Worm (Caenorhabditis elegans) whole organism, young adult: ENCODE results near the gene M70.2.

Experiments used
- B0261.1 ChIP-seq: sonication (generic microtip); optimal IDR thresholded peaks from 2 replicates; lab custom pipeline; 2016; ENCODE audit warnings: mild to moderate bottlenecking, missing genetic modification characterization, moderate library complexity, missing compliant biosample characterization
- B0336.3 ChIP-seq: fragments of 200-800 bp; sonication (Bioruptor generic); IDR thresholded peaks from 2 replicates; pipeline ENCODE4 v1.3.6; 2022; ENCODE audit warnings: missing genetic modification characterization, missing compliant biosample characterization
- F33H1.4 ChIP-seq: fragments of 200-800 bp; sonication (Bioruptor generic); IDR thresholded peaks from 2 replicates; pipeline ENCODE4 v1.3.6; 2022; ENCODE audit warnings: missing genetic modification reagents, missing genetic modification characterization, missing compliant biosample characterization
- T26A5.8 ChIP-seq: sonication (generic microtip); optimal IDR thresholded peaks from 2 replicates; lab custom pipeline; 2016; ENCODE audit warnings: missing genetic modification characterization, missing compliant biosample characterization
- Y56A3A.18 ChIP-seq: fragments of 200-800 bp; sonication (Bioruptor generic); IDR thresholded peaks from 2 replicates; pipeline ENCODE4 v1.3.6; 2022; ENCODE audit warnings: missing genetic modification reagents, missing genetic modification characterization, missing compliant biosample characterization
- akir-1 ChIP-seq: fragments of 200-800 bp; sonication (Bioruptor generic); optimal IDR thresholded peaks from 2 replicates; lab custom pipeline; 2018; ENCODE audit warnings: mild to moderate bottlenecking, missing genetic modification characterization, moderate library complexity, missing compliant biosample characterization
- attf-5 ChIP-seq: fragments of 200-800 bp; sonication (Bioruptor generic); optimal IDR thresholded peaks from 2 replicates; lab custom pipeline; 2018; ENCODE audit warnings: mild to moderate bottlenecking, missing genetic modification characterization, missing compliant biosample characterization
- bed-2 ChIP-seq: fragments of 200-800 bp; sonication (Bioruptor generic); IDR thresholded peaks from 2 replicates; pipeline ENCODE4 v1.3.6; 2022; ENCODE audit warnings: missing genetic modification reagents, missing genetic modification characterization, missing compliant biosample characterization
- ceh-91 ChIP-seq: fragments of 200-800 bp; sonication (Bioruptor generic); IDR thresholded peaks from 2 replicates; pipeline ENCODE4 v1.3.6; 2022; ENCODE audit warnings: missing genetic modification reagents, missing genetic modification characterization, missing compliant biosample characterization
- die-1 ChIP-seq: sonication (generic microtip); optimal IDR thresholded peaks from 2 replicates; lab custom pipeline; 2016; ENCODE audit warnings: missing genotype, mild to moderate bottlenecking, missing genetic modification characterization, missing compliant biosample characterization
- dpff-1 ChIP-seq: sonication (generic microtip); optimal IDR thresholded peaks from 2 replicates; lab custom pipeline; 2017; ENCODE audit warnings: mild to moderate bottlenecking, missing genetic modification characterization, missing compliant biosample characterization
- ets-4 ChIP-seq: fragments of 200-800 bp; sonication (Bioruptor generic); optimal IDR thresholded peaks from 2 replicates; lab custom pipeline; 2018; ENCODE audit warnings: mild to moderate bottlenecking, missing genetic modification characterization, missing compliant biosample characterization
- let-607 ChIP-seq, 2 experiments: fragments of 200-800 bp in 1 of 2; sonication (Bioruptor generic) in 1 of 2; sonication (generic microtip) in 1 of 2; optimal IDR thresholded peaks; 2 replicates each; lab custom pipeline; 2016 to 2018; ENCODE audit warnings: mild to moderate bottlenecking in 2 of 2, missing compliant biosample characterization in 2 of 2, missing genetic modification characterization in 2 of 2, moderate library complexity in 2 of 2, missing genotype in 1 of 2
- lin-40 ChIP-seq: sonication (generic microtip); optimal IDR thresholded peaks from 2 replicates; lab custom pipeline; 2016; ENCODE audit warnings: missing genetic modification characterization, mild to moderate bottlenecking, missing compliant biosample characterization, missing genotype, missing genetic modification reagents
- madf-6 ChIP-seq: fragments of 200-800 bp; sonication (Bioruptor generic); IDR thresholded peaks from 2 replicates; pipeline ENCODE4 v1.3.6; 2022; ENCODE audit warnings: missing genetic modification reagents, missing genetic modification characterization, missing compliant biosample characterization
- mxl-1 ChIP-seq: sonication (generic microtip); optimal IDR thresholded peaks from 2 replicates; lab custom pipeline; 2016; ENCODE audit warnings: missing genetic modification characterization, missing compliant biosample characterization
- nfya-2 ChIP-seq: fragments of 200-800 bp; sonication (Bioruptor generic); IDR thresholded peaks from 2 replicates; pipeline ENCODE4 v1.3.6; 2022; ENCODE audit warnings: missing genetic modification reagents, missing genetic modification characterization, missing compliant biosample characterization
- nhr-80 ChIP-seq: sonication (generic microtip); optimal IDR thresholded peaks from 2 replicates; lab custom pipeline; 2016; ENCODE audit warnings: missing genetic modification characterization, missing compliant biosample characterization
- tbx-9 ChIP-seq: sonication (generic microtip); optimal IDR thresholded peaks from 2 replicates; lab custom pipeline; 2016; ENCODE audit warnings: borderline replicate concordance, missing genetic modification characterization, inconsistent platforms, missing compliant biosample characterization

The M70.2 gene

ce11 chrIV:2284462-2285047 is 41.7 kb downstream of the M70.2 start (continued):
- TF ChIP-seq die-1 (tag; lab: Kevin White, UChicago) (no peak), dpff-1 (tag; lab: Kevin White, UChicago) (no peak), mxl-1 (tag; lab: Kevin White, UChicago) (no peak), ets-4 (GFP tag; lab: Kevin White, UChicago) (peak; percentile 12), nhr-80 (tag; lab: Kevin White, UChicago) (peak; percentile 82), lin-40 (tag; lab: Kevin White, UChicago) (no peak), Y56A3A.18 (GFP tag; lab: Robert Waterston, UW) (no peak)

- no peak for TF ChIP-seq bed-2
- TF ChIP-seq nfya-2 (GFP tag; lab: Robert Waterston, UW), result no peak
- no peak for TF ChIP-seq B0261.1
- TF ChIP-seq madf-6 (GFP tag; lab: Robert Waterston, UW), result no peak
- no peak for TF ChIP-seq let-607 (tag; optimal IDR thresholded peaks at IDR 0.05; lab: Kevin White, UChicago)
- no peak for TF ChIP-seq Y56A3A.18 (GFP tag; lab: Robert Waterston, UW)
- TF ChIP-seq T26A5.8 (tag; lab: Kevin White, UChicago), result no peak
- no peak for TF ChIP-seq ceh-91
- no peak for TF ChIP-seq tbx-9 (tag; lab: Kevin White, UChicago)
- TF ChIP-seq akir-1 (GFP tag; lab: Kevin White, UChicago), result no peak
- no peak for TF ChIP-seq F33H1.4 (GFP tag; lab: Robert Waterston, UW)
- TF ChIP-seq attf-5 (GFP tag; lab: Kevin White, UChicago), result no peak
- TF ChIP-seq B0336.3 (GFP tag; lab: Robert Waterston, UW), result no peak
- TF ChIP-seq, all 124 proteins: peak for 0
Measured at ce11 chrIV:2292119-2292518, 49.3 kb downstream of the M70.2 start.
